Fruit fly (Drosophila melanogaster): ENCODE results near the gene CG31517.

- TF ChIP-seq insv (optimal IDR thresholded peaks at IDR 0.05) (no peak), Sin3A (optimal IDR thresholded peaks at IDR 0.05) (no peak), psq (optimal IDR thresholded peaks at IDR 0.05) (no peak), h (optimal IDR thresholded peaks at IDR 0.05) (no peak)
Observed at dm6 chr3R:13911314-13911713, 36.9 kb upstream of the CG31517 start.
